Fruit fly (Drosophila melanogaster): ENCODE results near the gene PIG-K.

The PIG-K gene

dm6 chrX:2012837-2013236 lies 3.7 kb upstream of the PIG-K start (continued):
- 0 out of 4 replicates have a peak, but pooled peaks have one; percentile 19 for TF ChIP-seq chinmo (GFP tag; IDR thresholded peaks at IDR 0.05; ENCODE audit: partially characterized antibody)
- no peak for TF ChIP-seq Hr3 (GFP tag; optimal IDR thresholded peaks at IDR 0.05)
- TF ChIP-seq gro (GFP tag; optimal IDR thresholded peaks at IDR 0.05): peak; percentile 46
- TF ChIP-seq ken (GFP tag; IDR thresholded peaks at IDR 0.05): no peak
- TF ChIP-seq sisA (GFP tag; IDR thresholded peaks at IDR 0.05): no peak
- TF ChIP-seq al (GFP tag; IDR thresholded peaks at IDR 0.05): 0 out of 2 replicates have a peak, but pooled peaks have one; percentile 9
- TF ChIP-seq danr (GFP tag; IDR thresholded peaks at IDR 0.05): no peak
- TF ChIP-seq Asciz (GFP tag; optimal IDR thresholded peaks at IDR 0.05): no peak
- TF ChIP-seq mirr (GFP tag; optimal IDR thresholded peaks at IDR 0.05): peak; percentile 59
- TF ChIP-seq Blimp-1 (GFP tag; optimal IDR thresholded peaks at IDR 0.05): no peak
- no peak for TF ChIP-seq Sry-β (GFP tag; optimal IDR thresholded peaks at IDR 0.05)
- peak; percentile 25 for TF ChIP-seq YL-1 (GFP tag; optimal IDR thresholded peaks at IDR 0.05)
- TF ChIP-seq CG10267 (tag; optimal IDR thresholded peaks at IDR 0.05): peak; percentile 61
- no peak for TF ChIP-seq kah (GFP tag; optimal IDR thresholded peaks at IDR 0.05)
- TF ChIP-seq CG11695 (GFP tag; IDR thresholded peaks at IDR 0.05): no peak
- TF ChIP-seq CG5245 (GFP tag; optimal IDR thresholded peaks at IDR 0.05): no peak
- TF ChIP-seq hbn (GFP tag; IDR thresholded peaks at IDR 0.05; ENCODE audit: partially characterized antibody): no peak
- no peak for TF ChIP-seq CG1832 (GFP tag; optimal IDR thresholded peaks at IDR 0.05)
- peak; percentile 25; the same call in 1 of the 2 replicates for TF ChIP-seq MBD-R2 (GFP tag; IDR thresholded peaks at IDR 0.05)
- TF ChIP-seq CG8359 (GFP tag; optimal IDR thresholded peaks at IDR 0.05; ENCODE audit: borderline replicate concordance): no peak
- TF ChIP-seq gce (GFP tag; IDR thresholded peaks at IDR 0.05): no peak
- no peak for TF ChIP-seq cato (GFP tag; optimal IDR thresholded peaks at IDR 0.05; ENCODE audit: borderline replicate concordance)
- peak; percentile 74 for TF ChIP-seq cg (GFP tag; optimal IDR thresholded peaks at IDR 0.05)
- 0 out of 3 replicates have a peak, but pooled peaks have one; percentile 33 for TF ChIP-seq CG11456 (GFP tag; IDR thresholded peaks at IDR 0.05)
- TF ChIP-seq Drgx (GFP tag; IDR thresholded peaks at IDR 0.05): peak; percentile 54; the same call in 1 of the 2 replicates
- peak; percentile 85 for TF ChIP-seq Ets65A (GFP tag)
- no peak for TF ChIP-seq ci (GFP tag; IDR thresholded peaks at IDR 0.05)
- no peak for TF ChIP-seq CG17612 (GFP tag; IDR thresholded peaks at IDR 0.05)
- TF ChIP-seq Abd-B (GFP tag; optimal IDR thresholded peaks at IDR 0.05): no peak
- no peak for TF ChIP-seq zfh2 (GFP tag; optimal IDR thresholded peaks at IDR 0.05)
- TF ChIP-seq ATbp (GFP tag; optimal IDR thresholded peaks at IDR 0.05): no peak
- no peak for TF ChIP-seq NC2β (GFP tag; optimal IDR thresholded peaks at IDR 0.05)
- no peak for TF ChIP-seq Bgb (GFP tag; IDR thresholded peaks at IDR 0.05; ENCODE audit: partially characterized antibody)
- no peak for TF ChIP-seq Doc2 (GFP tag; IDR thresholded peaks at IDR 0.05)
- no peak for TF ChIP-seq org-1 (GFP tag; optimal IDR thresholded peaks at IDR 0.05)
- TF ChIP-seq NFAT (GFP tag; IDR thresholded peaks at IDR 0.05): no peak
- TF ChIP-seq Spps (tag; optimal IDR thresholded peaks at IDR 0.05): no peak
- TF ChIP-seq CG4854 (GFP tag; optimal IDR thresholded peaks at IDR 0.05): no peak
- TF ChIP-seq CG12219 (GFP tag; optimal IDR thresholded peaks at IDR 0.05): no peak
- 0 out of 2 replicates have a peak, but pooled peaks have one; percentile 33 for TF ChIP-seq sob (GFP tag; IDR thresholded peaks at IDR 0.05)
- TF ChIP-seq lbe (GFP tag; optimal IDR thresholded peaks at IDR 0.05): peak; percentile 16
- no peak for TF ChIP-seq emc (GFP tag; optimal IDR thresholded peaks at IDR 0.05)
- TF ChIP-seq vfl (GFP tag; optimal IDR thresholded peaks at IDR 0.05): no peak
- TF ChIP-seq psq (GFP tag; optimal IDR thresholded peaks at IDR 0.05): peak; percentile 60
- TF ChIP-seq CG10274 (GFP tag; optimal IDR thresholded peaks at IDR 0.05): peak; percentile 21
- TF ChIP-seq CG10543 (GFP tag; optimal IDR thresholded peaks at IDR 0.05): peak; percentile 46
- peak; percentile 26 for TF ChIP-seq CG15479 (GFP tag; optimal IDR thresholded peaks at IDR 0.05)
- TF ChIP-seq CG3407 (GFP tag; optimal IDR thresholded peaks at IDR 0.05): no peak
- peak; percentile 26 for TF ChIP-seq HHEX (GFP tag; optimal IDR thresholded peaks at IDR 0.05)
- TF ChIP-seq crc (GFP tag; optimal IDR thresholded peaks at IDR 0.05): no peak
- peak; percentile 20 for TF ChIP-seq D19B (GFP tag; optimal IDR thresholded peaks at IDR 0.05)
